Fruit fly (Drosophila melanogaster) whole organism, adult: ENCODE data around the gene zetaCOP.
A peak's percentile ranks its signal among the peaks of the same experiment; 100 is the strongest.

ENCODE experiments used
- CG11617 ChIP-seq: fragments of 200-800 bp; sonication (Bioruptor generic); optimal IDR thresholded peaks from 2 replicates; lab custom pipeline; 2017; ENCODE audit warnings: mild to moderate bottlenecking, missing biosample characterization, missing genetic modification reagents, missing genetic modification characterization
- CG12768 ChIP-seq: fragments of 200-800 bp; sonication (Bioruptor generic); optimal IDR thresholded peaks from 2 replicates; lab custom pipeline; 2017; ENCODE audit warnings: missing biosample characterization, missing genetic modification characterization, mild to moderate bottlenecking, moderate library complexity, missing genetic modification reagents
- CG33017 ChIP-seq: fragments of 200-800 bp; sonication (Bioruptor generic); optimal IDR thresholded peaks from 2 replicates; lab custom pipeline; 2018; ENCODE audit warnings: missing biosample characterization, mild to moderate bottlenecking, missing genetic modification characterization, moderate library complexity
- CG5204 ChIP-seq: fragments of 200-800 bp; sonication (Bioruptor generic); optimal IDR thresholded peaks from 2 replicates; lab custom pipeline; 2016; ENCODE audit warnings: missing biosample characterization, missing genetic modification characterization
- Clk ChIP-seq: fragments of 200-800 bp; sonication (Bioruptor generic); optimal IDR thresholded peaks from 2 replicates; lab custom pipeline; 2017; ENCODE audit warnings: missing biosample characterization, missing genetic modification characterization
- Crg-1 ChIP-seq: fragments of 200-800 bp; sonication (Bioruptor generic); optimal IDR thresholded peaks from 2 replicates; lab custom pipeline; 2016; ENCODE audit warnings: missing biosample characterization, missing genetic modification characterization
- Hr96 ChIP-seq: fragments of 200-800 bp; sonication (Bioruptor generic); optimal IDR thresholded peaks from 2 replicates; lab custom pipeline; 2016; ENCODE audit warnings: missing biosample characterization, missing genetic modification characterization
- cnc ChIP-seq, 2 experiments: fragments of >200 bp; optimal IDR thresholded peaks; 2 replicates each; lab custom pipeline; 2017
- kay ChIP-seq: fragments of 200-800 bp; sonication (Bioruptor generic); peaks from one replicate; lab custom pipeline; 2016; ENCODE audit warnings: missing biosample characterization, missing genetic modification characterization, borderline replicate concordance
- ovo ChIP-seq: fragments of 200-800 bp; sonication (Bioruptor generic); optimal IDR thresholded peaks from 2 replicates; lab custom pipeline; 2016; ENCODE audit warnings: missing biosample characterization, missing genetic modification characterization
- toe ChIP-seq: fragments of 200-800 bp; sonication (Bioruptor generic); optimal IDR thresholded peaks from 2 replicates; lab custom pipeline; 2016; ENCODE audit warnings: missing biosample characterization, missing genetic modification characterization

dm6 chr3L:16667663-16668465 is 5.5 kb downstream of the zetaCOP start, which contains the start of gene Galphaf:
- TF ChIP-seq kay, result peak; percentile 40
- TF ChIP-seq cnc (optimal IDR thresholded peaks at IDR 0.05; lab: Kevin White, UChicago), result no peak
- no peak for TF ChIP-seq CG11617
- TF ChIP-seq ovo, result no peak
- TF ChIP-seq CG5204 (GFP tag; lab: Kevin White, UChicago), result peak; percentile 1
- no peak for TF ChIP-seq Hr96 (GFP tag; lab: Kevin White, UChicago)
- TF ChIP-seq CG12768, result peak; percentile 3
- TF ChIP-seq Crg-1 (GFP tag; lab: Kevin White, UChicago), result no peak
- no peak for TF ChIP-seq Clk (GFP tag; lab: Kevin White, UChicago)
- TF ChIP-seq CG33017 (tag; lab: Kevin White, UChicago), result peak; percentile 16
- TF ChIP-seq toe (GFP tag; lab: Kevin White, UChicago), result no peak
